Fruit fly (Drosophila melanogaster) Kc167 (cell line): ENCODE data around the gene mamo.

Experiments
- Myc ChIP-seq: fragments of >200 bp; optimal IDR thresholded peaks from 2 replicates; lab custom pipeline; 2017; ENCODE audit warnings: missing external identifiers
- Sin3A ChIP-seq: fragments of >200 bp; optimal IDR thresholded peaks from 2 replicates; lab custom pipeline; 2018; ENCODE audit warnings: missing external identifiers
- h ChIP-seq: fragments of >200 bp; optimal IDR thresholded peaks from 3 replicates; lab custom pipeline; 2018; ENCODE audit warnings: missing external identifiers
- psq ChIP-seq: fragments of >200 bp; optimal IDR thresholded peaks from 2 replicates; lab custom pipeline; 2017; ENCODE audit warnings: missing external identifiers

dm6 chrX:13820310-13821038 is 169.9 kb downstream of the mamo start:
- TF ChIP-seq psq (no peak), Sin3A (lab: Kevin White, UChicago) (no peak), Myc (lab: Kevin White, UChicago) (no peak), h (lab: Kevin White, UChicago) (no peak)
